Worm (Caenorhabditis elegans) whole organism, young adult: ENCODE results near the gene wrm-1.

Experiments
- Y67H2A.10 ChIP-seq: fragments of 200-800 bp; sonication (Bioruptor generic); conservative IDR thresholded peaks from 2 replicates; pipeline ENCODE4 v1.3.6; 2022; ENCODE audit warnings: missing genetic modification reagents, missing genetic modification characterization, missing compliant biosample characterization
- bed-1 ChIP-seq: fragments of 200-800 bp; sonication (Bioruptor generic); IDR thresholded peaks from 2 replicates; pipeline ENCODE4 v1.3.6; 2022; ENCODE audit warnings: missing genetic modification reagents, missing genetic modification characterization, missing compliant biosample characterization
- unc-130 ChIP-seq: sonication (generic microtip); optimal IDR thresholded peaks from 2 replicates; lab custom pipeline; 2016; ENCODE audit warnings: missing genetic modification reagents, missing genetic modification characterization, missing compliant biosample characterization

DNA sequence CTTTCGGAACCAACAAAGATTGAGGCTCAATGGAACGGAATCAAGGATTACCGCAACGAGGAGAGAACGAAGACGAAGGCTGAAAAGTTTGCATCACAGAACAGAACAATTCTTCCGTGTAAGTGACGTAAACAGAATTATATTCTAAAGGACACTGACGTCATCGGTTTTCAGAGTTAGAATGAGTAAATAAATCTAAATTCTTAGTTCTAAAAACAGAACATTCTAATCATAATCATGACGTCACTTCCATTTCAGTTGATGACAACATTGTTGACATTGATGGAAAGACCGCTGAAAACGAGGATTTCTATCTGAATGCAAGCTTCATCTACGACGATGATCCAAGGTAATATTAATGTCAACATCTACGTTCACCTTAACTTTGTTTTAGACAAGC lies 41.3 kb downstream of the wrm-1 start:
- no peak for TF ChIP-seq Y67H2A.10 (GFP tag; lab: Robert Waterston, UW)
- TF ChIP-seq unc-130 (GFP tag; lab: Kevin White, UChicago): no peak
- no peak for TF ChIP-seq bed-1
